Worm (Caenorhabditis elegans) whole organism, L3 larva: Measurements from ENCODE around the gene T04C10.3.

ENCODE experiments used
- nhr-25 ChIP-seq: sonication (generic microtip); optimal IDR thresholded peaks from 2 replicates; lab custom pipeline; 2017; ENCODE audit warnings: missing biosample characterization, missing genetic modification characterization
- nhr-28 ChIP-seq: fragments of 150-350 bp; optimal IDR thresholded peaks from 2 replicates; lab custom pipeline; 2014; ENCODE audit warnings: missing biosample characterization, missing genetic modification characterization

DNA sequence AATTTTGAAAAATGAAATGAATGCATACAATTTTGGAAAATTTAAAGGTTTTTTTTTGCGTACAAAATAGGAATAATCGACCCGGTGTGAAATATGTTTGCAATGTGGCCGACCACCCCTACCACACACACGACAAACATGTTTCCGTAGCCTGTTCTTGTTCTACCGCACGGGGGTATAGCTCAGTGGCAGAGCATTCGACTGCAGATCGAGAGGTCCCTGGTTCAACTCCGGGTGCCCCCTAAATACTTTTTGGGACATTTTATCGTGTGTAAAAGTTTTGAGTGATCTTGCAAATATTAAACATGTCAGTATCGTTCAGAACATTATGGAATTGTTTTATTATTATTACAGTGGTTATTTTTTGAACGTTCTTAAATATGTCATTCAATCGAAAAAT is 7.5 kb upstream of the T04C10.3 start:
- no peak for TF ChIP-seq nhr-28 (tag; lab: Kevin White, UChicago)
- no peak for TF ChIP-seq nhr-25
